Fruit fly (Drosophila melanogaster) whole organism, prepupa: ENCODE results near the gene Elovl7.

Source experiments
- Blimp-1 ChIP-seq: fragments of 200-800 bp; sonication (Bioruptor generic); optimal IDR thresholded peaks from 3 replicates; lab custom pipeline; 2017; ENCODE audit warnings: missing biosample characterization, missing genetic modification characterization, mild to moderate bottlenecking, moderate library complexity, missing genetic modification reagents
- CG10631 ChIP-seq: fragments of 200-800 bp; sonication (Bioruptor generic); optimal IDR thresholded peaks from 2 replicates; lab custom pipeline; 2016; ENCODE audit warnings: missing biosample characterization, missing genetic modification characterization
- CG10669 ChIP-seq: fragments of 200-800 bp; sonication (Bioruptor generic); optimal IDR thresholded peaks from 3 replicates; lab custom pipeline; 2018; ENCODE audit warnings: missing biosample characterization, mild to moderate bottlenecking, missing genetic modification characterization, moderate library complexity
- CG11294 ChIP-seq: fragments of 200-800 bp; sonication (Bioruptor generic); IDR thresholded peaks from 2 replicates; pipeline ENCODE4 v1.3.6; 2022; ENCODE audit warnings: missing biosample characterization, missing genetic modification characterization
- CG11762 ChIP-seq: fragments of 200-800 bp; sonication (Bioruptor generic); optimal IDR thresholded peaks from 3 replicates; lab custom pipeline; 2016; ENCODE audit warnings: missing biosample characterization, missing genetic modification characterization; ENCODE audit not compliant: insufficient read depth
- CG11902 ChIP-seq: fragments of 200-800 bp; sonication (Bioruptor generic); optimal IDR thresholded peaks from 3 replicates; lab custom pipeline; 2016; ENCODE audit warnings: missing biosample characterization, missing genetic modification characterization
- CG1621 ChIP-seq: fragments of 200-800 bp; sonication (Bioruptor generic); optimal IDR thresholded peaks from 3 replicates; lab custom pipeline; 2018; ENCODE audit warnings: missing biosample characterization, mild to moderate bottlenecking, missing genetic modification characterization
- CG16779 ChIP-seq: fragments of 200-800 bp; sonication (Bioruptor generic); optimal IDR thresholded peaks from 3 replicates; lab custom pipeline; 2017; ENCODE audit warnings: missing biosample characterization, mild to moderate bottlenecking, missing genetic modification characterization
- CG3032 ChIP-seq: fragments of 200-800 bp; optimal IDR thresholded peaks from 2 replicates; lab custom pipeline; 2019; ENCODE audit warnings: missing biosample characterization, mild to moderate bottlenecking, missing genetic modification characterization, moderate library complexity
- CG31627 ChIP-seq: fragments of 200-800 bp; sonication (Bioruptor generic); optimal IDR thresholded peaks from 3 replicates; lab custom pipeline; 2016; ENCODE audit warnings: missing biosample characterization, missing genetic modification characterization
- CG32006 ChIP-seq: fragments of 200-800 bp; sonication (Bioruptor generic); optimal IDR thresholded peaks from 3 replicates; lab custom pipeline; 2017; ENCODE audit warnings: missing biosample characterization, mild to moderate bottlenecking, missing genetic modification characterization
- CG3919 ChIP-seq: fragments of 200-800 bp; sonication (Bioruptor generic); optimal IDR thresholded peaks from 3 replicates; lab custom pipeline; 2016; ENCODE audit warnings: missing biosample characterization, missing genetic modification characterization
- CG6276 ChIP-seq: fragments of 200-800 bp; sonication (Bioruptor generic); optimal IDR thresholded peaks from 2 replicates; lab custom pipeline; 2017; ENCODE audit warnings: missing biosample characterization, mild to moderate bottlenecking, missing genetic modification characterization
- CG6792 ChIP-seq: fragments of 200-800 bp; sonication (Bioruptor generic); optimal IDR thresholded peaks from 3 replicates; lab custom pipeline; 2016; ENCODE audit warnings: missing biosample characterization, missing genetic modification characterization
- CG6808 ChIP-seq: fragments of 200-800 bp; sonication (Bioruptor generic); optimal IDR thresholded peaks from 3 replicates; lab custom pipeline; 2017; ENCODE audit warnings: missing biosample characterization, missing genetic modification characterization, mild to moderate bottlenecking, moderate library complexity, missing genetic modification reagents
- CG6854 ChIP-seq: fragments of 200-800 bp; sonication (Bioruptor generic); optimal IDR thresholded peaks from 2 replicates; lab custom pipeline; 2017; ENCODE audit warnings: missing biosample characterization, mild to moderate bottlenecking, missing genetic modification characterization
- CG8319 ChIP-seq: fragments of 200-800 bp; sonication (Bioruptor generic); optimal IDR thresholded peaks from 3 replicates; lab custom pipeline; 2016; ENCODE audit warnings: missing biosample characterization, missing genetic modification characterization
- CG8632 ChIP-seq: fragments of 200-800 bp; sonication (Bioruptor generic); optimal IDR thresholded peaks from 3 replicates; lab custom pipeline; 2016; ENCODE audit warnings: missing biosample characterization, missing genetic modification characterization
- CG9139 ChIP-seq: fragments of 200-800 bp; sonication (Bioruptor generic); optimal IDR thresholded peaks from 3 replicates; lab custom pipeline; 2017; ENCODE audit warnings: missing biosample characterization, mild to moderate bottlenecking, missing genetic modification characterization
- Eip78C ChIP-seq: fragments of 200-800 bp; sonication (Bioruptor generic); peaks from one replicate; lab custom pipeline; 2016; ENCODE audit warnings: missing biosample characterization, missing genetic modification characterization
- Eip93F ChIP-seq: fragments of 200-800 bp; sonication (Bioruptor generic); optimal IDR thresholded peaks from 2 replicates; lab custom pipeline; 2016; ENCODE audit warnings: missing biosample characterization, mild to moderate bottlenecking, missing genetic modification characterization
- Ets21C ChIP-seq: fragments of 200-800 bp; sonication (Bioruptor generic); optimal IDR thresholded peaks from 3 replicates; lab custom pipeline; 2016; ENCODE audit warnings: missing biosample characterization, missing genetic modification characterization
- Ets96B ChIP-seq: fragments of 200-800 bp; optimal IDR thresholded peaks from 2 replicates; lab custom pipeline; 2019; ENCODE audit warnings: missing biosample characterization, mild to moderate bottlenecking, missing genetic modification characterization, moderate library complexity
- Gug ChIP-seq: fragments of 200-800 bp; sonication (Bioruptor generic); IDR thresholded peaks from 2 replicates; pipeline ENCODE4 v1.3.6; 2022; ENCODE audit warnings: missing biosample characterization, missing genetic modification characterization
- Hr39 ChIP-seq: fragments of 200-800 bp; sonication (Bioruptor generic); optimal IDR thresholded peaks from 2 replicates; lab custom pipeline; 2016; ENCODE audit warnings: missing biosample characterization, missing genetic modification characterization
- Hr4 ChIP-seq: fragments of 200-800 bp; sonication (Bioruptor generic); optimal IDR thresholded peaks from 3 replicates; lab custom pipeline; 2016; ENCODE audit warnings: missing biosample characterization, missing genetic modification characterization
- Lpt ChIP-seq: fragments of 200-800 bp; sonication (Bioruptor generic); optimal IDR thresholded peaks from 3 replicates; lab custom pipeline; 2016; ENCODE audit warnings: missing biosample characterization, missing genetic modification characterization
- OdsH ChIP-seq: fragments of 200-800 bp; sonication (Bioruptor generic); optimal IDR thresholded peaks from 3 replicates; lab custom pipeline; 2016; ENCODE audit warnings: missing biosample characterization, missing genetic modification characterization
- Sox102F ChIP-seq: fragments of 200-800 bp; sonication (Bioruptor generic); optimal IDR thresholded peaks from 2 replicates; lab custom pipeline; 2016; ENCODE audit warnings: missing biosample characterization, mild to moderate bottlenecking, missing genetic modification characterization
- Sox14 ChIP-seq: fragments of 200-800 bp; sonication (Bioruptor generic); optimal IDR thresholded peaks from 3 replicates; lab custom pipeline; 2016; ENCODE audit warnings: missing biosample characterization, missing genetic modification characterization
- Sox15 ChIP-seq: fragments of 200-800 bp; sonication (Bioruptor generic); optimal IDR thresholded peaks from 3 replicates; lab custom pipeline; 2016; ENCODE audit warnings: missing biosample characterization, missing genetic modification characterization
- achi ChIP-seq: fragments of 200-800 bp; sonication (Bioruptor generic); optimal IDR thresholded peaks from 3 replicates; lab custom pipeline; 2016; ENCODE audit warnings: missing biosample characterization, missing genetic modification characterization
- acj6 ChIP-seq: fragments of 200-800 bp; sonication (Bioruptor generic); optimal IDR thresholded peaks from 3 replicates; lab custom pipeline; 2016; ENCODE audit warnings: missing biosample characterization, missing genetic modification characterization
- dac ChIP-seq: fragments of 200-800 bp; sonication (Bioruptor generic); optimal IDR thresholded peaks from 2 replicates; lab custom pipeline; 2017; ENCODE audit warnings: missing biosample characterization, mild to moderate bottlenecking, missing genetic modification characterization
- eg ChIP-seq: fragments of 200-800 bp; sonication (Bioruptor generic); IDR thresholded peaks from 3 replicates; pipeline ENCODE4 v1.3.6; 2022; ENCODE audit warnings: missing biosample characterization, missing genetic modification characterization
- esn ChIP-seq: fragments of 200-800 bp; sonication (Bioruptor generic); optimal IDR thresholded peaks from 2 replicates; lab custom pipeline; 2016; ENCODE audit warnings: missing biosample characterization, mild to moderate bottlenecking, missing genetic modification characterization, moderate library complexity
- fd59A ChIP-seq: fragments of 200-800 bp; sonication (Bioruptor generic); optimal IDR thresholded peaks from 2 replicates; lab custom pipeline; 2017; ENCODE audit warnings: missing biosample characterization, mild to moderate bottlenecking, missing genetic modification characterization, missing genetic modification reagents
- fd85E ChIP-seq: fragments of 200-800 bp; sonication (Bioruptor generic); optimal IDR thresholded peaks from 3 replicates; lab custom pipeline; 2016; ENCODE audit warnings: missing biosample characterization, missing genetic modification characterization
- fkh ChIP-seq: fragments of 200-800 bp; sonication (Bioruptor generic); optimal IDR thresholded peaks from 3 replicates; lab custom pipeline; 2017; ENCODE audit warnings: missing biosample characterization, mild to moderate bottlenecking, missing genetic modification characterization, moderate library complexity
- lz ChIP-seq: fragments of 200-800 bp; sonication (Bioruptor generic); optimal IDR thresholded peaks from 3 replicates; lab custom pipeline; 2016; ENCODE audit warnings: missing biosample characterization, missing genetic modification characterization
- net ChIP-seq: fragments of 200-800 bp; sonication (Bioruptor generic); optimal IDR thresholded peaks from 3 replicates; lab custom pipeline; 2016; ENCODE audit warnings: missing biosample characterization, missing genetic modification characterization
- pdm3 ChIP-seq: fragments of 200-800 bp; sonication (Bioruptor generic); optimal IDR thresholded peaks from 3 replicates; lab custom pipeline; 2016; ENCODE audit warnings: missing biosample characterization, missing genetic modification characterization
- salr ChIP-seq, 2 experiments: fragments of 200-800 bp; sonication (Bioruptor generic); optimal IDR thresholded peaks; 3 replicates each; lab custom pipeline; 2016 to 2018; ENCODE audit warnings: missing biosample characterization in 2 of 2, missing genetic modification characterization in 2 of 2, mild to moderate bottlenecking in 1 of 2
- spab ChIP-seq: fragments of 200-800 bp; sonication (Bioruptor generic); optimal IDR thresholded peaks from 2 replicates; lab custom pipeline; 2017; ENCODE audit warnings: missing biosample characterization, mild to moderate bottlenecking, missing genetic modification characterization, missing genetic modification reagents
- ss ChIP-seq, 2 experiments: fragments of 200-800 bp; sonication (Bioruptor generic); optimal IDR thresholded peaks; 2 replicates in 1 of 2; 3 replicates in 1 of 2; lab custom pipeline; 2017 to 2018; ENCODE audit warnings: mild to moderate bottlenecking in 2 of 2, missing biosample characterization in 2 of 2, missing genetic modification characterization in 2 of 2, moderate library complexity in 1 of 2
- svp ChIP-seq: fragments of 200-800 bp; sonication (Bioruptor generic); peaks from one replicate; lab custom pipeline; 2016; ENCODE audit warnings: missing biosample characterization, missing genetic modification characterization
- topi ChIP-seq: fragments of 200-800 bp; sonication (Bioruptor generic); optimal IDR thresholded peaks from 3 replicates; lab custom pipeline; 2016; ENCODE audit warnings: missing biosample characterization, missing genetic modification characterization
- vri ChIP-seq: fragments of 200-800 bp; sonication (Bioruptor generic); optimal IDR thresholded peaks from 3 replicates; lab custom pipeline; 2016; ENCODE audit warnings: missing biosample characterization, mild to moderate bottlenecking, missing genetic modification characterization

Gene Elovl7

dm6 chr3R:8029496-8030013, 33.9 kb upstream of the Elovl7 start, which contains the start of gene ImpE3 (continued):
- TF ChIP-seq Eip78C (GFP tag; lab: Kevin White, UChicago) (peak; percentile 87), vri (GFP tag; lab: Kevin White, UChicago) (peak; percentile 80), Sox102F (GFP tag; lab: Kevin White, UChicago) (peak; percentile 83), CG6808 (GFP tag; lab: Kevin White, UChicago) (peak; percentile 37), CG11902 (no peak), CG32006 (GFP tag; lab: Kevin White, UChicago) (peak; percentile 70), eg (GFP tag; lab: Robert Waterston, UW) (no peak), Sox15 (GFP tag; lab: Kevin White, UChicago) (peak; percentile 29)
- TF ChIP-seq, all 60 proteins: peak for 44

DNA sequence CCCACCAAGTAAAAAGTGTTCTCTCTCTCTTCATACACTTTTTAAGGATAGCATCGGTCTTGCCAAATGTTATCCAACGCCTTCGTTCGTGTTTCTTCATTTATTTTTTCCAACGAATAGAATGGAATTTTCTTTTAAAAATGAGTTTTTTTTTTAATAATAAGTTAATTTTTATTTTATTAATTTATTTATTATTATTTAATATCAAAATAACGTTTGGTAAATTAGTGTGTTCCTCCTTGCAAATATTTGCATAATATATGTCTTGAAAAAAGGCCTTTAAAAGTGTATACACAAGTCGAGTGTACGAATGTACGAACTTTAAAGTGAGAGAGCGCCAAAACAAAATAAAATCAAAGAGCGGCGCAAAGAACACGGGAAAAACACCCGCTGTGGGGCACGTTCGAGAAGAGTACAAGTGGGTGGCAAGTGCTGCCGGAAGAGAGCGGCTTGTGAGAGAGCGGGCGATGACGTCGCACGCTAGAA, 31.6 kb upstream of the Elovl7 start:
- TF ChIP-seq fd85E (GFP tag; lab: Kevin White, UChicago) (peak; percentile 54), CG32006 (GFP tag; lab: Kevin White, UChicago) (peak; percentile 97), acj6 (GFP tag; lab: Kevin White, UChicago) (peak; percentile 85), topi (GFP tag; lab: Kevin White, UChicago) (no peak), Ets21C (no peak), vri (GFP tag; lab: Kevin White, UChicago) (peak; percentile 65), CG3919 (GFP tag; lab: Kevin White, UChicago) (peak; percentile 72), CG11294 (GFP tag; lab: Robert Waterston, UW) (peak; percentile 52; the same call in 1 of the 2 replicates), Eip78C (GFP tag; lab: Kevin White, UChicago) (peak; percentile 95), achi (GFP tag; lab: Kevin White, UChicago) (peak; percentile 92), Hr4 (peak; percentile 84), Sox14 (GFP tag; lab: Kevin White, UChicago) (peak; percentile 77), Eip93F (GFP tag; lab: Kevin White, UChicago) (peak; percentile 42), fd59A (peak; percentile 50), CG3032 (tag; lab: Kevin White, UChicago) (peak; percentile 80), lz (GFP tag; lab: Kevin White, UChicago) (peak; percentile 80), fkh (GFP tag; lab: Kevin White, UChicago) (no peak), CG31627 (peak; percentile 64), CG6792 (peak; percentile 87), Ets96B (tag; lab: Kevin White, UChicago) (peak; percentile 83), CG11762 (GFP tag; lab: Kevin White, UChicago) (peak; percentile 42), net (GFP tag; lab: Kevin White, UChicago) (peak; percentile 87), CG1621 (tag; lab: Kevin White, UChicago) (peak; percentile 44), CG10669 (GFP tag; lab: Kevin White, UChicago) (peak; percentile 76), CG6276 (GFP tag; lab: Kevin White, UChicago) (peak; percentile 89), Sox15 (GFP tag; lab: Kevin White, UChicago) (peak; percentile 78), Gug (GFP tag; lab: Robert Waterston, UW) (peak; percentile 39; the same call in 1 of the 2 replicates), pdm3 (GFP tag; lab: Kevin White, UChicago) (peak; percentile 76), OdsH (GFP tag; lab: Kevin White, UChicago) (peak; percentile 89), Blimp-1 (GFP tag; lab: Kevin White, UChicago) (peak; percentile 64), dac (peak; percentile 66), CG10631 (peak; percentile 92), CG8319 (GFP tag; lab: Kevin White, UChicago) (peak; percentile 12), salr (GFP tag; optimal IDR thresholded peaks at IDR 0.05; lab: Kevin White, UChicago) (peak; percentile 37 to 97), Lpt (GFP tag; lab: Kevin White, UChicago) (peak; percentile 74), esn (GFP tag; lab: Kevin White, UChicago) (peak; percentile 91), CG9139 (peak; percentile 82), eg (GFP tag; lab: Robert Waterston, UW) (peak; percentile 53; the same call in 2 of the 3 replicates), ss (GFP tag; optimal IDR thresholded peaks at IDR 0.05; lab: Kevin White, UChicago) (peak; percentile 85 to 94), CG16779 (tag; lab: Kevin White, UChicago) (peak; percentile 91), spab (peak; percentile 74), CG6854 (GFP tag; lab: Kevin White, UChicago) (peak; percentile 74), svp (GFP tag; lab: Kevin White, UChicago) (peak; percentile 88), Hr39 (peak; percentile 63), CG8632 (peak; percentile 94)
